Fruit fly (Drosophila melanogaster) whole organism, pupa: ENCODE data around the gene Cpr72Eb.

Experiments
- CG10348 ChIP-seq: fragments of 200-800 bp; sonication (Bioruptor generic); IDR thresholded peaks from 2 replicates; pipeline ENCODE4 v1.3.6; 2022; ENCODE audit warnings: missing biosample characterization, missing genetic modification characterization
- CG12605 ChIP-seq: fragments of 200-800 bp; sonication (Bioruptor generic); IDR thresholded peaks from 2 replicates; pipeline ENCODE4 v1.3.6; 2022; ENCODE audit warnings: missing biosample characterization, missing genetic modification characterization
- CG13204 ChIP-seq: fragments of 200-800 bp; sonication (Bioruptor generic); optimal IDR thresholded peaks from 2 replicates; lab custom pipeline; 2018; ENCODE audit warnings: missing biosample characterization, mild to moderate bottlenecking, missing genetic modification characterization, moderate library complexity
- CG14655 ChIP-seq: fragments of 200-800 bp; sonication (Bioruptor generic); optimal IDR thresholded peaks from 3 replicates; lab custom pipeline; 2017; ENCODE audit warnings: mild to moderate bottlenecking, missing biosample characterization, missing genetic modification reagents, missing genetic modification characterization
- CG15710 ChIP-seq: fragments of 200-800 bp; sonication (Bioruptor generic); optimal IDR thresholded peaks from 2 replicates; lab custom pipeline; 2018; ENCODE audit warnings: missing biosample characterization, mild to moderate bottlenecking, missing genetic modification characterization, moderate library complexity
- CG17806 ChIP-seq: fragments of 200-800 bp; sonication (Bioruptor generic); optimal IDR thresholded peaks from 2 replicates; lab custom pipeline; 2018; ENCODE audit warnings: missing biosample characterization, mild to moderate bottlenecking, missing genetic modification characterization, moderate library complexity
- CG32121 ChIP-seq: fragments of 200-800 bp; sonication (Bioruptor generic); IDR thresholded peaks from 2 replicates; pipeline ENCODE4 v1.3.6; 2022; ENCODE audit warnings: missing biosample characterization, missing genetic modification characterization
- CG34367 ChIP-seq: fragments of 200-800 bp; sonication (Bioruptor generic); optimal IDR thresholded peaks from 2 replicates; lab custom pipeline; 2018; ENCODE audit warnings: missing biosample characterization, mild to moderate bottlenecking, missing genetic modification characterization
- CG4496 ChIP-seq: fragments of 200-800 bp; sonication (Bioruptor generic); IDR thresholded peaks from 3 replicates; pipeline ENCODE4 v1.3.6; 2022; ENCODE audit warnings: missing biosample characterization, missing genetic modification characterization
- CG8159 ChIP-seq: fragments of 200-800 bp; sonication (Bioruptor generic); optimal IDR thresholded peaks from 3 replicates; lab custom pipeline; 2018; ENCODE audit warnings: missing biosample characterization, mild to moderate bottlenecking, missing genetic modification characterization, moderate library complexity
- CG8301 ChIP-seq: fragments of 200-800 bp; sonication (Bioruptor generic); optimal IDR thresholded peaks from 2 replicates; lab custom pipeline; 2018; ENCODE audit warnings: missing biosample characterization, mild to moderate bottlenecking, missing genetic modification characterization
- CG9948 ChIP-seq: fragments of 200-800 bp; sonication (Bioruptor generic); optimal IDR thresholded peaks from 2 replicates; lab custom pipeline; 2018; ENCODE audit warnings: missing biosample characterization, mild to moderate bottlenecking, missing genetic modification characterization, moderate library complexity
- D1 ChIP-seq: fragments of 200-800 bp; sonication (Bioruptor generic); optimal IDR thresholded peaks from 2 replicates; lab custom pipeline; 2018; ENCODE audit warnings: missing biosample characterization, mild to moderate bottlenecking, missing genetic modification characterization, moderate library complexity
- EcR ChIP-seq: fragments of 200-800 bp; sonication (Bioruptor generic); optimal IDR thresholded peaks from 3 replicates; lab custom pipeline; 2019; ENCODE audit warnings: missing biosample characterization, missing genetic modification characterization, mild to moderate bottlenecking, moderate library complexity, missing genetic modification reagents
- Ets98B ChIP-seq: fragments of 200-800 bp; sonication (Bioruptor generic); IDR thresholded peaks from 2 replicates; pipeline ENCODE4 v1.3.6; 2022; ENCODE audit warnings: missing biosample characterization, missing genetic modification characterization
- Pif1A ChIP-seq: fragments of 200-800 bp; sonication (Bioruptor generic); optimal IDR thresholded peaks from 3 replicates; lab custom pipeline; 2016; ENCODE audit warnings: missing biosample characterization, missing genetic modification characterization
- Pif1B ChIP-seq: fragments of 200-800 bp; sonication (Bioruptor generic); optimal IDR thresholded peaks from 3 replicates; lab custom pipeline; 2016; ENCODE audit warnings: missing biosample characterization, missing genetic modification characterization
- Snoo ChIP-seq: fragments of 200-800 bp; sonication (Bioruptor generic); optimal IDR thresholded peaks from 3 replicates; lab custom pipeline; 2017; ENCODE audit warnings: missing biosample characterization, mild to moderate bottlenecking, missing genetic modification characterization, inconsistent platforms
- fd96Ca ChIP-seq: fragments of 200-800 bp; sonication (Bioruptor generic); IDR thresholded peaks from 3 replicates; pipeline ENCODE4 v1.3.6; 2022; ENCODE audit warnings: missing biosample characterization, missing genetic modification characterization
- gl ChIP-seq: fragments of 200-800 bp; sonication (Bioruptor generic); optimal IDR thresholded peaks from 2 replicates; lab custom pipeline; 2018; ENCODE audit warnings: missing biosample characterization, mild to moderate bottlenecking, missing genetic modification characterization
- rn ChIP-seq: fragments of 200-800 bp; sonication (Bioruptor generic); IDR thresholded peaks from 2 replicates; pipeline ENCODE4 v1.3.6; 2022; ENCODE audit warnings: missing biosample characterization, missing genetic modification characterization

Gene Cpr72Eb

dm6 chr3L:16383056-16383455 lies 18.4 kb downstream of the Cpr72Eb start:
- TF ChIP-seq D1 (tag; lab: Kevin White, UChicago), result no peak
- TF ChIP-seq CG10348, result no peak
- TF ChIP-seq gl (tag; lab: Kevin White, UChicago), result no peak
- no peak for TF ChIP-seq CG8159
- no peak for TF ChIP-seq CG14655 (GFP tag; lab: Kevin White, UChicago)
- no peak for TF ChIP-seq Snoo
- no peak for TF ChIP-seq fd96Ca
- TF ChIP-seq rn (GFP tag; lab: Robert Waterston, UW), result no peak
- TF ChIP-seq CG4496 (GFP tag; lab: Robert Waterston, UW), result no peak
- TF ChIP-seq, all 21 proteins: peak for 0

DNA sequence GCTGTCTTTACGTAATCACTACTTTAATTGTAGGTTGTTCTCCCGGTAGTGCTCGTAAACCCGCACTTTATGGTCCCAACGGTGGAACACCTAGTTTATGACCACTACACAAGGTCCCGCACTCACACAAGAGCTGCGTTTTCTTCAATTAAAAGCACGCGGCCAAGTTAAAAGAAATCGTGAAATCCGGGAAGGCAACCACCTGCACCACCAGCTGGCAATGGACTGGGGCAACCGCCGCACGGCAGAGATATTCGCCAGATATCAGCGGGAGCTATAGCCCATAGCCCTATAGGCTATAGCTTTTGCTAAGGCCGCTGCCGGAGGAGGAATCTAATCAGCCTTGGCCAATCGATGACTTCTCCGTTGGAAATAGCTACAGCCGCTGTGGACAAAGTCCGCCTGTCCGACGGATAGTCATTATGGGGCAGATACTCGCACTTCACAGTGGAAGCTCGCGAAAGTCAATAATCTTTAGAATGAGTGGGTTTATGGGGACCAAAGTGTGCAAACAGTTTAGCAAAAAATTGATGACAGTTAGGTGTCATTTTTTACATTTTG lies 19.5 kb downstream of the Cpr72Eb start:
- TF ChIP-seq D1 (tag; lab: Kevin White, UChicago) (no peak), gl (tag; lab: Kevin White, UChicago) (peak; percentile 18), CG12605 (GFP tag; lab: Robert Waterston, UW) (peak; percentile 37; the same call in 1 of the 2 replicates), CG8159 (no peak), CG34367 (tag; lab: Kevin White, UChicago) (no peak), CG4496 (GFP tag; lab: Robert Waterston, UW) (peak; percentile 41; the same call in 1 of the 3 replicates), Ets98B (0 out of 2 replicates have a peak, but pooled peaks have one; percentile 32), fd96Ca (peak; percentile 40; the same call in 1 of the 3 replicates), CG8301 (tag; lab: Kevin White, UChicago) (peak; percentile 12)

DNA sequence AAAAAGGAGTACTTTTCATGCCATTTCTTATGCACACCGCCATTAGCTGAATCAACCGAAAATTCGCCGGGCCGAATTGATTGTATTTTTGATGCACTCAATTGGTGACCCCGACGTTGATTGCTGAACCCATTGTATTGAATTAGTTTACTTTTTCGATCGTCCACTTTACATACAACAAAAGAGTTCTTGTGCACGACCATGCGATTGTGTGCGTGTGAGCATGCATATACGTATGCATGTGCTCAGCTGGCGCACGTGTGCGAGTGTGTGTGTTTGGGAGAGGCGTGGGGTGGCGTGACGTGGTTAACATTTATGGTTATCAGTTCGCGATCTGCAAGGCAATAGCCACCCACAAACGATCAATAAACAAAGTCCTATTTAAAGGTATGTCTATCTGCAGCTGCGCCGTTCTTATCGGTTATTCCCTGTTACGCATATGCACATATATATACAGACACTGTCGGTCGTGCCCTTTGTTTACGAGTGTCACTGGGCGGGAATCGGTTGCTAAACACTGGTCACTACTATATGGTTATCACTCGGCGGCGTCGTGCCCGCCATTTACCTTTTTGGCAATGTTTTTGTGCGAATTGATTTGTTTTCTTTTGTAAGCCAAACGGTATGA lies 20.7 kb downstream of the Cpr72Eb start:
- TF ChIP-seq CG8301 (tag; lab: Kevin White, UChicago) (no peak), CG4496 (GFP tag; lab: Robert Waterston, UW) (0 out of 3 replicates have a peak, but pooled peaks have one; percentile 52), CG8159 (no peak), Pif1B (GFP tag; lab: Kevin White, UChicago) (no peak), CG9948 (tag; lab: Kevin White, UChicago) (no peak), gl (tag; lab: Kevin White, UChicago) (no peak), CG15710 (no peak), Ets98B (no peak), CG12605 (GFP tag; lab: Robert Waterston, UW) (0 out of 2 replicates have a peak, but pooled peaks have one; percentile 14), Pif1A (GFP tag; lab: Kevin White, UChicago) (peak; percentile 43), Snoo (no peak), EcR (GFP tag; lab: Kevin White, UChicago) (peak; percentile 93), CG32121 (GFP tag; lab: Robert Waterston, UW) (no peak)

DNA sequence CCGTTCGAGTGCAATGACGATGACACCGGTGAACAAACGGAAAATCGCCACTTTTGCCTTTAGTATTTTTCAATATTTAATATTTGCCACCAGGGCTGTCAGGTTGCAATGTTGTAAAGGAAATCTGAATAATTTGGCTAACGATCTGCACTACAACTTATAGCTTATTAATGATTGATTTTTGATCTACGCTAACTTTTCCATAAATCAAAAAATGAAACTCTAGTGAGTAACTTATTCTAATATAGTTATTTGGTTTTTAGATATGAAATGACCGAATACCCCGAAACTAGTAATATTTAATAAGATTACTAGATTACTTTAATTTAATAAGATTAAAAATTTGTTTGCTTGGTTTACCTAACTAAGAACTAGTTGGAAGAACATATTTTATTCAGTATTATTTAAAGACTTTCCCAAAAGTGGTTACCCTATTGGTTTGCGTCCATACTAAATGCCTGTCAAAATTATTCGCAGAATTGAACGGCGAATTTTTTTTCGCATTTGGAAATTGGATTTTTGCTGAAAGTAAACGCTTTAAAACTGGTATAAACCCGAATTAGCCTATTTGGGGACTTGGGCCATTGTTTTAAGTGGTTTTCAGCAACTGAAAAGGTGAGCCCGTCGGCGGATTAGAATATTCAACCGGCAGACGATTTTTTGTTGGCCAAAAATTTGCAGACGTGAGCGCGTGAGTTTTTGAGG lies 21.3 kb downstream of the Cpr72Eb start, which contains the start of the genes Agpat3 and RAF2:
Gene Agpat3, minus strand, starts transcription at position 78 of the 705 bp plus-strand sequence.
Gene RAF2, plus strand, starts transcription at position 448 of the 705 bp plus-strand sequence.
- TF ChIP-seq Ets98B (no peak), CG4496 (GFP tag; lab: Robert Waterston, UW) (no peak; the same call in 2 of the 3 replicates), CG8301 (tag; lab: Kevin White, UChicago) (no peak), CG15710 (peak; percentile 55), D1 (tag; lab: Kevin White, UChicago) (no peak), CG34367 (tag; lab: Kevin White, UChicago) (no peak), CG14655 (GFP tag; lab: Kevin White, UChicago) (no peak), CG10348 (no peak), CG32121 (GFP tag; lab: Robert Waterston, UW) (no peak), fd96Ca (no peak), CG12605 (GFP tag; lab: Robert Waterston, UW) (0 out of 2 replicates have a peak, but pooled peaks have one; percentile 5), Pif1B (GFP tag; lab: Kevin White, UChicago) (no peak), CG13204 (GFP tag; lab: Kevin White, UChicago) (no peak), gl (tag; lab: Kevin White, UChicago) (no peak), rn (GFP tag; lab: Robert Waterston, UW) (0 out of 2 replicates have a peak, but pooled peaks have one; percentile 13), EcR (GFP tag; lab: Kevin White, UChicago) (no peak), Pif1A (GFP tag; lab: Kevin White, UChicago) (no peak), CG17806 (peak; percentile 34), Snoo (no peak), CG8159 (peak; percentile 48), CG9948 (tag; lab: Kevin White, UChicago) (peak; percentile 35)

dm6 chr3L:16390793-16391192 lies 26.1 kb downstream of the Cpr72Eb start:
- TF ChIP-seq CG4496 (GFP tag; lab: Robert Waterston, UW), result no peak

dm6 chr3L:16391257-16391656 lies 26.6 kb downstream of the Cpr72Eb start:
- no peak for TF ChIP-seq D1 (tag; lab: Kevin White, UChicago)
- no peak for TF ChIP-seq gl (tag; lab: Kevin White, UChicago)
- no peak for TF ChIP-seq Ets98B
- no peak for TF ChIP-seq Snoo
- TF ChIP-seq Pif1A (GFP tag; lab: Kevin White, UChicago), result no peak
- TF ChIP-seq CG8301 (tag; lab: Kevin White, UChicago), result no peak
- TF ChIP-seq fd96Ca, result 0 out of 3 replicates have a peak, but pooled peaks have one; percentile 5
